Worm (Caenorhabditis elegans) whole organism, early embryonic: ENCODE measurements around the gene F46F5.15.

Experiments
- B0310.2 ChIP-seq: sonication (generic microtip); optimal IDR thresholded peaks from 2 replicates; lab custom pipeline; 2016; ENCODE audit warnings: mild to moderate bottlenecking, missing genetic modification characterization, missing compliant biosample characterization
- F13C5.2 ChIP-seq: sonication (generic microtip); optimal IDR thresholded peaks from 2 replicates; lab custom pipeline; 2017; ENCODE audit warnings: mild to moderate bottlenecking, missing genetic modification characterization, inconsistent platforms, missing compliant biosample characterization
- aly-1 ChIP-seq: sonication (generic microtip); optimal IDR thresholded peaks from 2 replicates; lab custom pipeline; 2016; ENCODE audit warnings: missing genetic modification characterization, missing compliant biosample characterization
- ama-1 ChIP-seq: fragments of 150-350 bp; optimal IDR thresholded peaks from 2 replicates; lab custom pipeline; 2014
- ceh-13 ChIP-seq: fragments of 200-800 bp; sonication (Bioruptor generic); optimal IDR thresholded peaks from 2 replicates; lab custom pipeline; 2018; ENCODE audit warnings: mild to moderate bottlenecking, missing genetic modification characterization, missing compliant biosample characterization
- ceh-36 ChIP-seq: sonication (generic microtip); optimal IDR thresholded peaks from 2 replicates; lab custom pipeline; 2016; ENCODE audit warnings: missing genetic modification characterization, inconsistent platforms, missing compliant biosample characterization
- ets-7 ChIP-seq: sonication (generic microtip); optimal IDR thresholded peaks from 2 replicates; lab custom pipeline; 2016; ENCODE audit warnings: missing genotype, missing genetic modification characterization, missing compliant biosample characterization
- flt-1 ChIP-seq: fragments of 200-800 bp; sonication (Bioruptor generic); IDR thresholded peaks from 2 replicates; pipeline ENCODE4 v1.3.6; 2022; ENCODE audit warnings: missing genetic modification characterization, missing compliant biosample characterization
- hmbx-1 ChIP-seq: sonication (generic microtip); optimal IDR thresholded peaks from 2 replicates; lab custom pipeline; 2016; ENCODE audit warnings: mild to moderate bottlenecking, missing genetic modification characterization, missing compliant biosample characterization
- hmg-4 ChIP-seq: fragments of 200-800 bp; sonication (Bioruptor generic); optimal IDR thresholded peaks from 2 replicates; lab custom pipeline; 2018; ENCODE audit warnings: mild to moderate bottlenecking, missing genetic modification characterization, missing compliant biosample characterization
- hnd-1 ChIP-seq: sonication (generic microtip); optimal IDR thresholded peaks from 2 replicates; lab custom pipeline; 2016; ENCODE audit warnings: missing genetic modification characterization, missing compliant biosample characterization
- pes-1 ChIP-seq: fragments of 200-800 bp; sonication (Bioruptor generic); IDR thresholded peaks from 2 replicates; pipeline ENCODE4 v1.3.6; 2022; ENCODE audit warnings: missing genetic modification reagents, missing genetic modification characterization, missing compliant biosample characterization
- scrt-1 ChIP-seq: fragments of 200-800 bp; sonication (Bioruptor generic); IDR thresholded peaks from 2 replicates; pipeline ENCODE4 v1.3.6; 2022; ENCODE audit warnings: missing genetic modification characterization, missing compliant biosample characterization
- sea-1 ChIP-seq: fragments of 200-800 bp; sonication (Bioruptor generic); conservative IDR thresholded peaks from 2 replicates; pipeline ENCODE4 v1.3.6; 2022; ENCODE audit warnings: missing genetic modification characterization, missing compliant biosample characterization
- tbx-11 ChIP-seq: fragments of 200-800 bp; sonication (Bioruptor generic); IDR thresholded peaks from 2 replicates; pipeline ENCODE4 v1.3.6; 2022; ENCODE audit warnings: missing genetic modification characterization, missing compliant biosample characterization
- tbx-37 ChIP-seq: fragments of 200-800 bp; sonication (Bioruptor generic); conservative IDR thresholded peaks from 2 replicates; pipeline ENCODE4 v1.3.6; 2022; ENCODE audit warnings: missing genetic modification reagents, missing genetic modification characterization, missing compliant biosample characterization
- tra-4 ChIP-seq: sonication (generic microtip); optimal IDR thresholded peaks from 2 replicates; lab custom pipeline; 2017; ENCODE audit warnings: missing genetic modification characterization, missing compliant biosample characterization

F46F5.15 gene

ce11 chrII:756161-756560 lies 32.1 kb upstream of the F46F5.15 start:
- TF ChIP-seq F13C5.2 (tag; lab: Kevin White, UChicago) (no peak), hmg-4 (no peak), sea-1 (no peak)

ce11 chrII:757224-757623 lies 31.0 kb upstream of the F46F5.15 start:
- TF ChIP-seq hmbx-1, result no peak
- no peak for TF ChIP-seq ceh-13 (GFP tag; lab: Kevin White, UChicago)
- TF ChIP-seq hnd-1 (tag; lab: Kevin White, UChicago), result no peak
- TF ChIP-seq flt-1 (GFP tag; lab: Robert Waterston, UW), result no peak

ce11 chrII:759788-760187 lies 28.5 kb upstream of the F46F5.15 start:
- TF ChIP-seq scrt-1 (GFP tag; lab: Robert Waterston, UW) (no peak), aly-1 (tag; lab: Kevin White, UChicago) (no peak), B0310.2 (no peak), tbx-11 (GFP tag; lab: Robert Waterston, UW) (no peak), ets-7 (tag; lab: Kevin White, UChicago) (no peak), tra-4 (tag; lab: Kevin White, UChicago) (no peak)

DNA sequence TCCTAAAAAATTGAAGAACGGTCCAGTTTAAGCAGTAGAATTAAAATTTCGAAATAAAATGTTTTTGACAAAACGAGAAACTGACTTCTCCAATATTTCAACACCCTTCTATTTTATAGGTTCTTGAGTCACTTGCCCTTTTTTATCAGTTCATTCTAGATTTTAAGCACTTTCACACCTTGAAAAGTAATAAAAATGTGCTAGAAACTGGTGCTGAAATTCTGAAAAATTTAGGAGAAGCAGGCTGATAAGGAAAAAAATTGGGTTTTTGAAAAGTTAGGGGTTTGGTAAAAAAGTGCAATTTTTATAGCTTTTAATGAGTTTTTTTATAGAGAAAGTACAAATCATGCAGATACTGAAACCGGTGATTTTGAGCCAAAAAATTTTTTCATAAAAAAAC lies 28.0 kb upstream of the F46F5.15 start:
- TF ChIP-seq F13C5.2 (tag; lab: Kevin White, UChicago) (no peak), tra-4 (tag; lab: Kevin White, UChicago) (no peak), aly-1 (tag; lab: Kevin White, UChicago) (no peak), hmg-4 (no peak), tbx-11 (GFP tag; lab: Robert Waterston, UW) (no peak), ets-7 (tag; lab: Kevin White, UChicago) (no peak), ceh-13 (GFP tag; lab: Kevin White, UChicago) (no peak), scrt-1 (GFP tag; lab: Robert Waterston, UW) (no peak), flt-1 (GFP tag; lab: Robert Waterston, UW) (no peak)

DNA sequence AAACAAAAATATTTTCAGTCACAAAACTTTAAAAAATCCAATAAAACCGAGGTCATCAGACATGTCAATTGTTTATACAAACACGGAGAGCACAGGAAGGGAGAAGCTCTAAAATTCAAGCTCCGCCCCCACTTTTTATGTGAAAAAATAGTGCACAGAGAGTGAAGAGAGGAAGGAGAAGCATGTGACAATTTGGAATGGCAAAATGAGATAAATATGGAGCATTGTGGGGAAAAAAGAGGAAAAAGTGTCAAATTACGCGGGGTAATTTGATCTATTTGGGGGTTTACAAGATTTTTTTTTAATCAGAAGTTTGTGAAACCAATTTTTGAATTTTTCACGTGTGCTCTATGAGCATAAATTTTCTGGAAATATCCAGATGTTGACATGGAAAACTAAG lies 25.3 kb upstream of the F46F5.15 start:
- TF ChIP-seq hmbx-1, result no peak
- no peak for TF ChIP-seq hmg-4
- TF ChIP-seq aly-1 (tag; lab: Kevin White, UChicago), result no peak
- no peak for TF ChIP-seq scrt-1 (GFP tag; lab: Robert Waterston, UW)
- no peak for TF ChIP-seq F13C5.2 (tag; lab: Kevin White, UChicago)
- no peak for TF ChIP-seq ama-1 (lab: Kevin White, UChicago)
- no peak for TF ChIP-seq tra-4 (tag; lab: Kevin White, UChicago)
- TF ChIP-seq pes-1 (GFP tag; lab: Robert Waterston, UW), result no peak

DNA sequence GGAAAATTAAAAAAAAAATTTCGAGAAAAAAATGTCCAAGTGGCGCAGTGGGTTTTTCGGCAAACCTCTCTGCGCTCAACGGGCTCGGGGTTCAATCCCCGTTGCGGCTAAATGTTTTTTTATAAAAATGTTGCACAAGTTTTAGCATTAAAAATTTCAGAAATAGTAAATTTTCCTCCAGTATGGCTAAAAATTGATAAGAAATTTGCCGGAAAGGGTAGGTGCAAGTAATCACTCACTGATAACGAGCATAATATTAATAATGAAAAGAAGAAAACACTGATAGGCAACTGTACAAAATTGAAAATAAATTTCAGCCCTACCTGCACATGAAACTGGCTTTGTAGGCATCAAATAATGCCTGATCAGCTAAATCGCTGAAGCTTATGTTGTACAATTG lies 23.9 kb upstream of the F46F5.15 start:
- TF ChIP-seq tbx-11 (GFP tag; lab: Robert Waterston, UW), result no peak
- 0 out of 2 replicates have a peak, but pooled peaks have one; percentile 15 for TF ChIP-seq pes-1 (GFP tag; lab: Robert Waterston, UW)

- TF ChIP-seq ets-7 (tag; lab: Kevin White, UChicago) (no peak), ama-1 (lab: Kevin White, UChicago) (no peak), flt-1 (GFP tag; lab: Robert Waterston, UW) (no peak), hmg-4 (no peak), ceh-13 (GFP tag; lab: Kevin White, UChicago) (no peak), scrt-1 (GFP tag; lab: Robert Waterston, UW) (no peak), pes-1 (GFP tag; lab: Robert Waterston, UW) (no peak), aly-1 (tag; lab: Kevin White, UChicago) (no peak), hnd-1 (tag; lab: Kevin White, UChicago) (no peak), B0310.2 (no peak), hmbx-1 (no peak), tra-4 (tag; lab: Kevin White, UChicago) (no peak), tbx-37 (no peak), F13C5.2 (tag; lab: Kevin White, UChicago) (no peak), tbx-11 (GFP tag; lab: Robert Waterston, UW) (no peak), ceh-36 (tag; lab: Kevin White, UChicago) (no peak)
Measured at ce11 chrII:765219-765618, 23.0 kb upstream of the F46F5.15 start, which contains the start of gene C08G5.7. Gene C08G5.7, minus strand, starts transcription at chrII:765319.

DNA sequence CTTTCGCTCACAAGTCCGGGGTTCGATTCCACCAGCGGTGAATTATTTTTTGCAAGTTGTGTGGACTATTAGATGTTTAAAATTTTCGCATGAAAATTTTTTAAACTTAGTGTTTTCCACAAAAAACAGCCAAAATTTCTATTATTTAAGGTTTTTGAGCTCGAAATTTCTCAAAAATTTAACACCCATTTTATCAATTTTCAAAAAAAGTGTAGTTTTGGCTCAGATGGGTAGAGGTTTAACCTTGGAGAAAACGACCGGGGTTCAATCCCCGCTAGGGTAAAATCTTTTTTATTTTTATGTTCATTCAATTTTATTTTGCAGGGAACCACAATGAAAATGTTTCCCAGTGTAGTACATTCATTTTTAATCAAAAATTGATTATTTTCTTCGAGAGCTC lies 19.0 kb upstream of the F46F5.15 start:
- no peak for TF ChIP-seq ceh-36 (tag; lab: Kevin White, UChicago)
- TF ChIP-seq F13C5.2 (tag; lab: Kevin White, UChicago), result no peak
- TF ChIP-seq ets-7 (tag; lab: Kevin White, UChicago), result no peak
- TF ChIP-seq ceh-13 (GFP tag; lab: Kevin White, UChicago), result no peak
- TF ChIP-seq scrt-1 (GFP tag; lab: Robert Waterston, UW), result no peak
- TF ChIP-seq tbx-11 (GFP tag; lab: Robert Waterston, UW), result no peak
- TF ChIP-seq tbx-37, result no peak

ce11 chrII:770253-770652 lies 18.0 kb upstream of the F46F5.15 start, which contains the start of gene C08G5.6:
Gene C08G5.6, plus strand, starts transcription at chrII:770553.
- TF ChIP-seq ceh-36 (tag; lab: Kevin White, UChicago), result no peak
- TF ChIP-seq hnd-1 (tag; lab: Kevin White, UChicago), result no peak
- no peak for TF ChIP-seq hmbx-1
- TF ChIP-seq flt-1 (GFP tag; lab: Robert Waterston, UW), result no peak
- no peak for TF ChIP-seq F13C5.2 (tag; lab: Kevin White, UChicago)
